Worm (Caenorhabditis elegans): ENCODE data around the gene lpr-2.

ce11 chrIV:11755907-11756306 is 23.1 kb upstream of the lpr-2 start, which contains the start of gene T12A7.9:
- no peak for TF ChIP-seq nhr-67 (tag; optimal IDR thresholded peaks at IDR 0.05)
- no peak for TF ChIP-seq nhr-11 (tag; optimal IDR thresholded peaks at IDR 0.05)
- TF ChIP-seq elt-1 (tag; optimal IDR thresholded peaks at IDR 0.05), result no peak
- no peak for TF ChIP-seq nhr-23 (tag; optimal IDR thresholded peaks at IDR 0.05)
- no peak for TF ChIP-seq nhr-237 (tag; optimal IDR thresholded peaks at IDR 0.05)
- TF ChIP-seq ceh-82 (tag; optimal IDR thresholded peaks at IDR 0.05), result no peak
- no peak for TF ChIP-seq daf-12 (tag; optimal IDR thresholded peaks at IDR 0.05)
- TF ChIP-seq nhr-76 (tag; optimal IDR thresholded peaks at IDR 0.05), result no peak
- TF ChIP-seq zag-1 (tag; optimal IDR thresholded peaks at IDR 0.05), result no peak
